Worm (Caenorhabditis elegans): ENCODE measurements around the gene F22B5.6.

- TF ChIP-seq nhr-21 (tag; optimal IDR thresholded peaks at IDR 0.05) (no peak), alr-1 (tag; optimal IDR thresholded peaks at IDR 0.05) (no peak), elt-3 (tag; optimal IDR thresholded peaks at IDR 0.05) (no peak), nhr-12 (tag; optimal IDR thresholded peaks at IDR 0.05) (no peak), F13H6.1 (tag; optimal IDR thresholded peaks at IDR 0.05) (no peak), ztf-11 (tag; optimal IDR thresholded peaks at IDR 0.05) (no peak), skn-1 (tag; optimal IDR thresholded peaks at IDR 0.05) (no peak), ceh-82 (tag; optimal IDR thresholded peaks at IDR 0.05) (no peak), Y55F3AM.14 (GFP tag; optimal IDR thresholded peaks at IDR 0.05) (no peak)
These were observed 32.1 kb upstream of the F22B5.6 start for ce11 chrII:8488123-8488522.

All from whole organism, L2 larva.